Fruit fly (Drosophila melanogaster) ovary, adult (tissue): ENCODE results near the gene TwdlW.

Experiments used
- CG17801 ChIP-seq: fragments of 200-800 bp; optimal IDR thresholded peaks from 2 replicates; lab custom pipeline; 2019; ENCODE audit warnings: missing biosample characterization, mild to moderate bottlenecking, missing genetic modification characterization, moderate library complexity; ENCODE audit not compliant: partially characterized antibody

The TwdlW gene

DNA sequence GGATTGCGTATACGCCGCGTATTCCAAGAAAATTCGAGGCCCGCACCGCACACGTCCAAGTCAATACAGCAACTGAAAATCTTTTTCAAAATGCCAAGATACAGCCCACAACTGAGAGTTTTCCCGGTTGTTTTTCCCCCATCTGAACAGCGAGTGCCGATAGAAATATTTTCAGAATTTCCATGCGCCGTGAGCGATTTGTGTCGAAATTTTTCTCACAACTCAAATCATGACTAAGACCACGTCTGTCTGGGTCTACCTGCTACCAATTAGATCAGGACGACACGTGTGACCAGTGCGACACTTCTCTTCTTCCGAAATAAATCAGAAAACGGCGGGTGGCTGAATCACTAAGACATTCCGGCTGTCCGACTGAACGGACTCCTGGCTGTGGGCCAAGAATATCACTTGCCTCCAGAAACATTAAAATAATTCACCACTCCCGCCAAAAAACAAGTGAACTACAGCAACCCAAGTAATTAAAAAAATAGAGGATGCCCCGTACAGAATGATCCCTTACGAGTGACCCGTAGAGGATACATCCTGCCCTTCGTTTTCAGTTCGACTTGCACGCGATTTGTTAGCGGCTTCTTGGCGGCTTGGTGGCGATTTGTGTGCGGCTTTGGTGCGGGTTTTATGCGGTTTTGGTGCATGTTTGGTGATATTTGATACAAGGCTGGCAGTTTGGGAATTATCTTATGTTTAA lies 16.7 kb downstream of the TwdlW start, which contains the start of gene cher:
Gene cher (minus strand): TSS at position 51 of the 706 bp plus-strand sequence.
- no peak for TF ChIP-seq CG17801 (GFP tag; lab: Kevin White, UChicago)

DNA sequence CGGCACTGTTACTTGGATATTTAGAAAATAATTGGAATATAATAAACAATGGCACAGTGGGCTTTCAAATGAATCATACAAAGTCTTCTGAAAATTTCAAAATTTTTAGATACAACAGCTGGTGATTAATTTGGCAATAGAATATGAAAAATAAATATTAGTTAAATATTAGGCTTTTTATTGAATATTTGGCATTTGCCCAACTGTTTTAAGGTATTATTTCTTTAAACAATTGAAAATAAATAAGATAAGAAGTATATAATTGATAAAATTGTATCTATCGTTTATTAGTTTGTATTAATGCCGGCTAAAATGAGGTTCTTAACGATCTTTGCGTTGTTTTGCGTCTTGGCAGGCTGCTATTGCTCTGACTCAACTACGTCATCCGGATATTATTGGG lies 18.0 kb downstream of the TwdlW start, which contains the start of gene CG45079:
Gene CG45079 (plus strand): TSS at position 301 of the 400 bp plus-strand sequence.
- TF ChIP-seq CG17801 (GFP tag; lab: Kevin White, UChicago): no peak

DNA sequence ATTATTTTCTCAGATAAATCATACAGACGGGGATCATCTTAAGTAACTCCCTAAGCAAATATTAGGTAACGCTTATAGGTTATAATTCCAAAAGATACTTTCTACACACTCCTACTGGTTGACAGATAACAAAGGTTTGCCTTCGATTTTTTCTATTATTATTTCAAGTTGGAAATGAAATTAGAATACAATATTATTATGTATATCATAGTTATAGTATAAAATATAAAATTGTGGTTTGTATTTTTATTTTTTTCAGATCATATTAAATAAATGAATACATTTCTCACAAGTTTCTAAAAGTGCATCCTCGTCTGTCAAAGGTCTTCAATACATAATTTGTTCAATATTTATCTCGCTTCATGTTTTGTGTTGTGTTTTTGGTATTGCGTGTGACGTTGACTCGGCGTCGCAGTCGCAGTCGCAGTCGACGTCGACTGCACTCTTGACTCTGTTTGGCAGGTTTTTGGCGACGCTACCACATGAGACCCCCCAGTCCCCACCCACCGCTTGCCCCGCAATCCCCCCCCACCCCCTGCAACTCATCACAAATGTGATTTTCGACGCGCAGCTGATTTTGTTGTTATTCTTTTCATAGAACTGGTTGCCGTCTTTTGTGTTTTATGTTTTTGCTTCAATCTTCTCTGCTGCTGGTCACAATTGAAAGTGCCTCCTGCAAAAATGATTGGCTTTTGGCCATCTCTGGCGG lies 19.3 kb downstream of the TwdlW start:
- TF ChIP-seq CG17801 (GFP tag; lab: Kevin White, UChicago): no peak

DNA sequence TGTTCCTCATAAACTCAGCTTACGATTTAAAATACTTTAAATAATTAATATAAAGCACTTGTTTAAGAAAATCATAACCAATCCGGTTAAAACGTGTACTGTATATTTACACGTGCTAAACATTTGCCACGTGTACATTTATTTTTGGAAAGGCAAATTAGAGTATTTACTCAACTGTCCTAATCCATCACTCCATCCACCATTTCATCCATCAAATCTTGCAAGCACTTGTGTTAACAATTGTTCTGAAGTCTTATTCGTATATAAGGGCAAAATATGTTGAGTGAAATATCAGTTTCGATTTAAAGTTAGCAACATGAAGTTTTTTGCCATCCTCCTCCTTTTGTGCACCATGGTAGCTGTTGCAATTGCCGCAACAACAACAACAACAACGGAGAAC lies 20.9 kb downstream of the TwdlW start, which contains the start of gene CG42779:
Gene CG42779 (plus strand): TSS at position 301 of the 400 bp plus-strand sequence.
- TF ChIP-seq CG17801 (GFP tag; lab: Kevin White, UChicago): no peak

DNA sequence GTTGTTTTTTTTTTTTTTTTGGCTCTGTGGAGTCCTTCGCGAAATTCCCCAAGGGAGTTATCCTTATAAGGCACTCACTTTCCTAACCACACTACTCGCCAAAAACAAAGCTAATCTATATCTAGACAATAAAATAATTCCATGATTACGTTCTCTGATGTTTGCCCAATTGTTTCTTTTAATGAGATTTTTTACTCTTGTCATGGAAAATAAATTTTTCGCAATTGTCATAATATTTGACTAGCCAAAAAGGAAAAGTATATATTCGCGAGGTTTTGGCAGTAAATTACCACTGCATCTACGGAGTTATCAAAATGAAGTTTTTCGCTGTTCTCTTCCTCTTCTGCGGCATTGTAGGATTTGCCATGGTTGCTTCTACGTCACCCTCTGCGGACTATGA lies 22.0 kb downstream of the TwdlW start, which contains the start of gene CG34278:
Gene CG34278 (plus strand): TSS at position 301 of the 400 bp plus-strand sequence.
- no peak for TF ChIP-seq CG17801 (GFP tag; lab: Kevin White, UChicago)

DNA sequence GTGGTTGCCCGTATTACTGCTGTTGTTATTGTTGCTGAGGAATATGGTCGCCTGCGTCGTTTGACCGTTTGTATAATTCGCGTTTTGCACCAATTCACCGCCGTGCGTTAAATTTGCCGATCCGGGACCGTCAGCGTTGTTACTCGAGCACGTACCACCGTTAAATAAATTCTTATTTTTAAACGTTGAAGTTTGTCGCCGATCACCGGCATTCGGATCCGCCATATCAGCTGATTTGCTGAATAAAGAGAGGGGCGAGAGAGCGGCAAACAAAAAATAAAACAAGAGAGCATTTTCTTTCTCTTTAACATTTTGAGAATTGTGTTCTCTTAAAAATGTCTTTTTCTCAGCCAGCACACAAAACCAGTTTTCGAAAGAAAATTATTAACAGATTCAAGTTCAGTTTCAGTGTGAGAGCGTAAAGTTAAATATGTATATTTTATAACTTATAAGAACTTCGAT lies 23.3 kb downstream of the TwdlW start:
- TF ChIP-seq CG17801 (GFP tag; lab: Kevin White, UChicago): peak; percentile 56

DNA sequence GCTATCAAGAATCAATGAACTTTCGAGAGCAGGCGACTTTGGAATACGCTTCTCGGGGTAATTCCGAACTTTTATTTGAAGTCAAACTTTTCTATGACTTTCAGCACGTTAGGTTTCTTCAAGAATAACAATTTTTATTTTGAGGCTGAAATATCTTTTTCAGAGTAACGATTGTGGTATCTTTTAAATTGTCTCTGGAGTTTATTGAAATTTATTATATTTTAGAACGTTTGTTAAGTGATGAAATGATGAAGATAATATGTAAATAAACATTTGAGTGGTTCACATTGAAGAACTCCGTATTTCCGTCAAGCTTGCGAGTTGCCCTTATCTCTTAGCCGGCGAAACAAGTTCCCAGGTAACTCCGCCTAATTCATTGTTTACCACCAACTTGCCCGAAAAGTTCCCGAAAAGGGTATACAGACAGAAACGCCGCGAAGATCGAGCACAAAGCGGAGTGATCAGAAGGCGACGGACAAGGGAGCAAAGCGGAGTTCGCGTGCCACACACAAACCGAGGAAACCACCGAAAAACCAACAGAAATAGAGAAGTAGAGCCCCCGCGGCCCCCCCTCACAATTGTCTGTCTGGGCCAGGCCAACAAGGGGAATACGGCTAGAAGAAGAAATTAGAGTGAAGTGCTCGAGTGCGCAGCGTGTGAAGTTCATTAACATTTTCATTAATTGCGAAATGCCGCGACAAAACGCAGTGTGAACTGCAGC lies 24.4 kb downstream of the TwdlW start:
- no peak for TF ChIP-seq CG17801 (GFP tag; lab: Kevin White, UChicago)

DNA sequence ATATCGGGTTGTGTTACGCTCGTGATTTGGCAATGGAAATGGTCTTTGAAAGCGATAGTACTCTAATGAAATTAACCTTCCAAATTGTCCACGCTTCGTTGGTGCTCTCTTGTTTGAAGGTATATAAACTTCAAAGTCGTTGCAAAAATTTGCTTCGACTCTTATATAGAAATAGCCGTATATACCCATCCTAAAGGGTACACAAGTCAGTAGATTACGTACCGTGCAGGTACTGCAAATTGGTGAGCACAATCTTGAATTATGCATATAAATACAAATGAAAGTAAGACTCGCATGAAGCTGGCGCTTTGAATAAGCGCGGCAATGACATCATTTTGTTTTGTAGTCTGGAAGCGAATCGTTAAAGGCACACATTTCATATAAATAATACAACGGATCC lies 26.0 kb downstream of the TwdlW start:
- no peak for TF ChIP-seq CG17801 (GFP tag; lab: Kevin White, UChicago)

DNA sequence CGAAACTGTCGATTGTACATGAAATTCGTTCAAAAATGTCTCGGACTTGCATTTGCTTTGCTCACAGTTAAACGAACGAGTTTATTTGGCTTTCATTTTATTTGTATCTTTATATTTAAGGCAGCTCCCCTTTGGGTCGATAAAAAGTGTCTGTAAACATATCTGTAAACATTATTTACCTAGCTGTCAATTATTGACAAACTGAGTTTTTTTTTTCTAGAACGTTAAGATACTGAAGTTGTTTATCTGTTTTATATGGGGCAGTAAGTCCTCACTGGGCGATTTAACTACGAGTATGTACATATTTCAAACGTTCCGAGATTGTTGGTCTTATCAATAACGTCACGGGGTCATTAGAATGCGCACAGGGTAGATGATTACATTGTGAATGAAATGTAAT lies 26.5 kb downstream of the TwdlW start:
- TF ChIP-seq CG17801 (GFP tag; lab: Kevin White, UChicago): no peak

DNA sequence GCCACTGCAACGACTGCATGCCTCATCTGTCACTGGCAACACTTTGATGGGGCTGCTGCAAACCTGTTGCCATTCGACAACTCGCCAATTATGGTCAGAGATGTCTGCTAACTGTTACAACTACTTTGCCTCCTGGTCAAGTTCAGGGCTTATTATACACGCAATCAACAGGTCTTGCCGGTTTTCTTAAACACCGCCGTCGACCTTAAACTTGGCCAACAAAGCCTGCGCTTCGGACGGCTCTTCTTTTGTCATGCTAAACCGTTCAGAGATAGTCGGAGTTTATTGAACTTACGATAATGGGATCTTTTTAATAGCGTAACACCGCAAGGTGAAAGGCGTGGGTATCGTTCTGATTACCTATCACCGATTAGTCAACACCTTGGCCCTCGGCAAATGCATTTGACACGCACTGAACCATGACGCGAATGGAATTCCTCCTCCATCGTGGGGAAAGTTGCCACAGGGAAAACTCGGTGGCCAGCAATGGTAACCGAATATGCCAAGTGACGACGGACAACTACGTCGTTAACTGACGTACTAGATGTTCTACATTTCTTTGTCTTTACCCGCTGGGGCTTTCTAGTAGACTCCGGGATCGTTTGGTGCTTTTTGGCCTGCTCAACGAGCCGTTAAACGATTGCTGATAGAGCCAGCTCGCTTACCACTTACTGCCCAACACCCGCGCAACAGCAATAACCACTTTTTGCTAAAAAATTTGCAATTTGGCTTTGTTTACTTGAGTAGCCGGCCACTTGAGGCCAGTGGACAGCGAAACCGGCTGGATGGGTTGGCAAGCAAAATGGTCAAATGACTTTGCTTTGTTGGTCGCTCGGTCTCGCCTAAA lies 31.1 kb downstream of the TwdlW start:
- no peak for TF ChIP-seq CG17801 (GFP tag; lab: Kevin White, UChicago)

DNA sequence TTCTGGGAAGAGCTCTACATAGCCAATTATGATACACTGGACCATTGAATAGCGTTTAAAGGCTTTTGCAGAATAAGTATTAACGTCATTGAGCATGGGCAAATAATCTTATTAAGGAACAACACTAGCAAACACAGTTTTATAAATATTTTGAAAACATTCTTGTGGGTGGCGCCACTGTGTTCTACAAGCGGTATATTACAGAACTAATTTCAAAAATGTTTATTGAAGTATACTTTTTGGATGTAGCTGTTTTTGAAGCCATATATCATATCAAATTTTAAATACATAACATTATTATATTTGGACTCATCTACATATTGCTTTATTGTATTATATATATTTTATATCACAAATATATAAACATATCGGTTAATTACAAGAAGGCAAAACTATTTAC lies 33.3 kb downstream of the TwdlW start:
- no peak for TF ChIP-seq CG17801 (GFP tag; lab: Kevin White, UChicago)
